Worm (Caenorhabditis elegans) whole organism, L1 larva: Measurements from ENCODE around the gene unc-1.

Experiments
- hlh-17 ChIP-seq: fragments of 200-800 bp; sonication (Bioruptor generic); optimal IDR thresholded peaks from 2 replicates; lab custom pipeline; 2018; ENCODE audit warnings: missing genetic modification characterization, mild to moderate bottlenecking, missing compliant biosample characterization, moderate library complexity, borderline replicate concordance
- lsy-2 ChIP-seq, 2 experiments: fragments of 150-350 bp; optimal IDR thresholded peaks; 2 replicates each; lab custom pipeline; 2014; ENCODE audit warnings: missing biosample characterization in 2 of 2, missing genetic modification characterization in 2 of 2
- mep-1 ChIP-seq: fragments of 150-350 bp; optimal IDR thresholded peaks from 2 replicates; lab custom pipeline; 2014; ENCODE audit warnings: missing biosample characterization, missing genetic modification characterization
- pag-3 ChIP-seq: sonication (generic microtip); optimal IDR thresholded peaks from 2 replicates; lab custom pipeline; 2017; ENCODE audit warnings: missing genetic modification characterization, mild to moderate bottlenecking, missing compliant biosample characterization, antibody characterized with exemption, borderline replicate concordance; ENCODE audit not compliant: insufficient read depth
- snpc-4 ChIP-seq: fragments of 150-350 bp; optimal IDR thresholded peaks from 2 replicates; lab custom pipeline; 2014; ENCODE audit warnings: missing biosample characterization, missing genetic modification characterization
- unc-130 ChIP-seq: fragments of 150-350 bp; optimal IDR thresholded peaks from 2 replicates; lab custom pipeline; 2017; ENCODE audit warnings: missing biosample characterization, missing genetic modification characterization, inconsistent platforms
- ztf-4 ChIP-seq: fragments of 150-350 bp; optimal IDR thresholded peaks from 2 replicates; lab custom pipeline; 2014; ENCODE audit warnings: missing biosample characterization, missing genetic modification characterization

- TF ChIP-seq mep-1 (tag; lab: Kevin White, UChicago) (no peak), lsy-2 (tag; optimal IDR thresholded peaks at IDR 0.05; lab: Kevin White, UChicago) (no peak), unc-130 (no peak), pag-3 (no peak), snpc-4 (no peak), ztf-4 (tag; lab: Kevin White, UChicago) (no peak), hlh-17 (GFP tag; lab: Kevin White, UChicago) (no peak)
These were observed 17.9 kb downstream of the unc-1 start for ce11 chrX:1044327-1044726.
